Fruit fly (Drosophila melanogaster) whole organism, prepupa: Measurements from ENCODE around the gene CG7120.

Source experiments
- CG11294 ChIP-seq: fragments of 200-800 bp; sonication (Bioruptor generic); IDR thresholded peaks from 2 replicates; pipeline ENCODE4 v1.3.6; 2022; ENCODE audit warnings: missing biosample characterization, missing genetic modification characterization
- CG11762 ChIP-seq: fragments of 200-800 bp; sonication (Bioruptor generic); optimal IDR thresholded peaks from 3 replicates; lab custom pipeline; 2016; ENCODE audit warnings: missing biosample characterization, missing genetic modification characterization; ENCODE audit not compliant: insufficient read depth
- CG11902 ChIP-seq: fragments of 200-800 bp; sonication (Bioruptor generic); optimal IDR thresholded peaks from 3 replicates; lab custom pipeline; 2016; ENCODE audit warnings: missing biosample characterization, missing genetic modification characterization
- CG15336 ChIP-seq: fragments of 200-800 bp; sonication (Bioruptor generic); IDR thresholded peaks from 2 replicates; pipeline ENCODE4 v1.3.6; 2022; ENCODE audit warnings: missing biosample characterization, missing genetic modification characterization
- CG1621 ChIP-seq: fragments of 200-800 bp; sonication (Bioruptor generic); optimal IDR thresholded peaks from 3 replicates; lab custom pipeline; 2018; ENCODE audit warnings: missing biosample characterization, mild to moderate bottlenecking, missing genetic modification characterization
- CG16779 ChIP-seq: fragments of 200-800 bp; sonication (Bioruptor generic); optimal IDR thresholded peaks from 3 replicates; lab custom pipeline; 2017; ENCODE audit warnings: missing biosample characterization, mild to moderate bottlenecking, missing genetic modification characterization
- CG3032 ChIP-seq: fragments of 200-800 bp; optimal IDR thresholded peaks from 2 replicates; lab custom pipeline; 2019; ENCODE audit warnings: missing biosample characterization, mild to moderate bottlenecking, missing genetic modification characterization, moderate library complexity
- CG31627 ChIP-seq: fragments of 200-800 bp; sonication (Bioruptor generic); optimal IDR thresholded peaks from 3 replicates; lab custom pipeline; 2016; ENCODE audit warnings: missing biosample characterization, missing genetic modification characterization
- CG32006 ChIP-seq: fragments of 200-800 bp; sonication (Bioruptor generic); optimal IDR thresholded peaks from 3 replicates; lab custom pipeline; 2017; ENCODE audit warnings: missing biosample characterization, mild to moderate bottlenecking, missing genetic modification characterization
- CG34406 ChIP-seq: fragments of 200-800 bp; sonication (Bioruptor generic); optimal IDR thresholded peaks from 3 replicates; lab custom pipeline; 2016; ENCODE audit warnings: missing biosample characterization, missing genetic modification characterization
- CG3919 ChIP-seq: fragments of 200-800 bp; sonication (Bioruptor generic); optimal IDR thresholded peaks from 3 replicates; lab custom pipeline; 2016; ENCODE audit warnings: missing biosample characterization, missing genetic modification characterization
- CG4318 ChIP-seq: fragments of 200-800 bp; sonication (Bioruptor generic); optimal IDR thresholded peaks from 3 replicates; lab custom pipeline; 2017; ENCODE audit warnings: missing biosample characterization, mild to moderate bottlenecking, missing genetic modification characterization
- CG6163 ChIP-seq: fragments of 200-800 bp; sonication (Bioruptor generic); IDR thresholded peaks from 3 replicates; pipeline ENCODE4 v1.3.6; 2022; ENCODE audit warnings: missing biosample characterization, missing genetic modification characterization
- CG6792 ChIP-seq: fragments of 200-800 bp; sonication (Bioruptor generic); optimal IDR thresholded peaks from 3 replicates; lab custom pipeline; 2016; ENCODE audit warnings: missing biosample characterization, missing genetic modification characterization
- CG6808 ChIP-seq: fragments of 200-800 bp; sonication (Bioruptor generic); optimal IDR thresholded peaks from 3 replicates; lab custom pipeline; 2017; ENCODE audit warnings: missing biosample characterization, missing genetic modification characterization, mild to moderate bottlenecking, moderate library complexity, missing genetic modification reagents
- CG7368 ChIP-seq: fragments of 200-800 bp; sonication (Bioruptor generic); optimal IDR thresholded peaks from 3 replicates; lab custom pipeline; 2016; ENCODE audit warnings: missing biosample characterization, missing genetic modification characterization
- CG8119 ChIP-seq: fragments of 200-800 bp; sonication (Bioruptor generic); IDR thresholded peaks from 3 replicates; pipeline ENCODE4 v1.3.6; 2022; ENCODE audit warnings: missing biosample characterization, missing genetic modification characterization
- CG8319 ChIP-seq: fragments of 200-800 bp; sonication (Bioruptor generic); optimal IDR thresholded peaks from 3 replicates; lab custom pipeline; 2016; ENCODE audit warnings: missing biosample characterization, missing genetic modification characterization
- CG8632 ChIP-seq: fragments of 200-800 bp; sonication (Bioruptor generic); optimal IDR thresholded peaks from 3 replicates; lab custom pipeline; 2016; ENCODE audit warnings: missing biosample characterization, missing genetic modification characterization
- CG9139 ChIP-seq: fragments of 200-800 bp; sonication (Bioruptor generic); optimal IDR thresholded peaks from 3 replicates; lab custom pipeline; 2017; ENCODE audit warnings: missing biosample characterization, mild to moderate bottlenecking, missing genetic modification characterization
- Eip75B ChIP-seq: fragments of 200-800 bp; sonication (Bioruptor generic); optimal IDR thresholded peaks from 3 replicates; lab custom pipeline; 2016; ENCODE audit warnings: missing biosample characterization, missing genetic modification characterization
- Ets96B ChIP-seq: fragments of 200-800 bp; optimal IDR thresholded peaks from 2 replicates; lab custom pipeline; 2019; ENCODE audit warnings: missing biosample characterization, mild to moderate bottlenecking, missing genetic modification characterization, moderate library complexity
- Gug ChIP-seq: fragments of 200-800 bp; sonication (Bioruptor generic); IDR thresholded peaks from 2 replicates; pipeline ENCODE4 v1.3.6; 2022; ENCODE audit warnings: missing biosample characterization, missing genetic modification characterization
- Hr38 ChIP-seq: sonication (Bioruptor generic); optimal IDR thresholded peaks from 2 replicates; lab custom pipeline; 2016; ENCODE audit warnings: missing biosample characterization, missing genetic modification characterization
- Hr39 ChIP-seq: fragments of 200-800 bp; sonication (Bioruptor generic); optimal IDR thresholded peaks from 2 replicates; lab custom pipeline; 2016; ENCODE audit warnings: missing biosample characterization, missing genetic modification characterization
- Hr4 ChIP-seq: fragments of 200-800 bp; sonication (Bioruptor generic); optimal IDR thresholded peaks from 3 replicates; lab custom pipeline; 2016; ENCODE audit warnings: missing biosample characterization, missing genetic modification characterization
- Met ChIP-seq: fragments of 200-800 bp; sonication (Bioruptor generic); optimal IDR thresholded peaks from 3 replicates; lab custom pipeline; 2016; ENCODE audit warnings: missing biosample characterization, missing genetic modification characterization
- Smox ChIP-seq: fragments of 200-800 bp; sonication (Bioruptor generic); optimal IDR thresholded peaks from 3 replicates; lab custom pipeline; 2016; ENCODE audit warnings: missing biosample characterization, missing genetic modification characterization
- achi ChIP-seq: fragments of 200-800 bp; sonication (Bioruptor generic); optimal IDR thresholded peaks from 3 replicates; lab custom pipeline; 2016; ENCODE audit warnings: missing biosample characterization, missing genetic modification characterization
- acj6 ChIP-seq: fragments of 200-800 bp; sonication (Bioruptor generic); optimal IDR thresholded peaks from 3 replicates; lab custom pipeline; 2016; ENCODE audit warnings: missing biosample characterization, missing genetic modification characterization
- cyc ChIP-seq: fragments of 200-800 bp; sonication (Bioruptor generic); optimal IDR thresholded peaks from 3 replicates; lab custom pipeline; 2016; ENCODE audit warnings: missing biosample characterization, missing genetic modification characterization
- eg ChIP-seq: fragments of 200-800 bp; sonication (Bioruptor generic); IDR thresholded peaks from 3 replicates; pipeline ENCODE4 v1.3.6; 2022; ENCODE audit warnings: missing biosample characterization, missing genetic modification characterization
- esn ChIP-seq: fragments of 200-800 bp; sonication (Bioruptor generic); optimal IDR thresholded peaks from 2 replicates; lab custom pipeline; 2016; ENCODE audit warnings: missing biosample characterization, mild to moderate bottlenecking, missing genetic modification characterization, moderate library complexity
- fd59A ChIP-seq: fragments of 200-800 bp; sonication (Bioruptor generic); optimal IDR thresholded peaks from 2 replicates; lab custom pipeline; 2017; ENCODE audit warnings: missing biosample characterization, mild to moderate bottlenecking, missing genetic modification characterization, missing genetic modification reagents
- fd85E ChIP-seq: fragments of 200-800 bp; sonication (Bioruptor generic); optimal IDR thresholded peaks from 3 replicates; lab custom pipeline; 2016; ENCODE audit warnings: missing biosample characterization, missing genetic modification characterization
- fkh ChIP-seq: fragments of 200-800 bp; sonication (Bioruptor generic); optimal IDR thresholded peaks from 3 replicates; lab custom pipeline; 2017; ENCODE audit warnings: missing biosample characterization, mild to moderate bottlenecking, missing genetic modification characterization, moderate library complexity
- lz ChIP-seq: fragments of 200-800 bp; sonication (Bioruptor generic); optimal IDR thresholded peaks from 3 replicates; lab custom pipeline; 2016; ENCODE audit warnings: missing biosample characterization, missing genetic modification characterization
- spab ChIP-seq: fragments of 200-800 bp; sonication (Bioruptor generic); optimal IDR thresholded peaks from 2 replicates; lab custom pipeline; 2017; ENCODE audit warnings: missing biosample characterization, mild to moderate bottlenecking, missing genetic modification characterization, missing genetic modification reagents
- svp ChIP-seq: fragments of 200-800 bp; sonication (Bioruptor generic); peaks from one replicate; lab custom pipeline; 2016; ENCODE audit warnings: missing biosample characterization, missing genetic modification characterization

CG7120 gene

DNA sequence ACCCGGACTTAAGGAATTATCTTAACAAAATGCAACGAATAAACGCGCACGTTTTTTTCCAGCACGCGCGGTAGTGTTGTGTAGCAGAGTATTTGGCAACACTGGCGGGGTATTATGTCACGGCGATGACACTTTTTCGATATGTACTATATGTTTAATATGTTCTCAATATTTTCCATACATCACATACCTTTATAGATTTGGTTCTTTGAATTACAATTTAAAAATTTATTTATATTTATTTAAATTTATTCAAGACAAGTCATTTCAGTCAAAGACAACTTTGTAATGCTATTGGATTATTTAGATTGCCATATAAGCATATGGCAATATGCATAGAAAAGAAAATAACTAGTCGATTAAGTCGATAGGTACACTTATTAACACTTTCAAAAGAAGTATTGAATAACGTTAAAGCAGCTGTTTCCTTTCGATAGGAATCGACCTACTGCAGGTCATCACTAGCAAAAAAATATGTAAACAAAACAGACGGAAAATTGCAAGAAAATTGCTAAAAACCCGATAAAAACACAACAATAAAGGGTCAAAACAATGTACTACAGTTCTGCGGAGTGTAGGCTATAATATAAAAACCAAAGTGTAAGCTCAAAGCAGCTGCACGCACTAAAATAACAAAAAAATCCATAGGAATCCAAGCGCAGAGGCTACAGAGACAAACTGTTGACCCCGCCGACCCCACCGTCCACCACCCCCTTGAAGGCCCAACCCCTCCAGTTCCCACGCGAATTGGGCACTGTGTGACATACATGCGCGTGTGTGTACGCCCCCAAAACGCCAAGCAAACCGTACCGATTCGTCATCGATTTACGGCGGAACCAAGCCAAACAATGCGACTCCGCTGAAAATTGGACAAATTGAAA is 49.5 kb upstream of the CG7120 start, which contains the start of the genes CG7182 and GAPcenA (continued):
- TF ChIP-seq Hr4 (no peak), Hr39 (GFP tag; lab: Kevin White, UChicago) (peak; percentile 53), CG11762 (peak; percentile 64), CG11294 (peak; percentile 23; the same call in 1 of the 2 replicates), Gug (0 out of 2 replicates have a peak, but pooled peaks have one; percentile 9), svp (GFP tag; lab: Kevin White, UChicago) (peak; percentile 97), CG16779 (tag; lab: Kevin White, UChicago) (no peak), CG8319 (GFP tag; lab: Kevin White, UChicago) (peak; percentile 46), Ets96B (tag; lab: Kevin White, UChicago) (peak; percentile 78), CG3032 (peak; percentile 85), CG34406 (GFP tag; lab: Kevin White, UChicago) (peak; percentile 81)

- no peak for TF ChIP-seq CG8632 (GFP tag; lab: Kevin White, UChicago)
- peak; percentile 83 for TF ChIP-seq fkh (GFP tag; lab: Kevin White, UChicago)
- no peak for TF ChIP-seq achi (GFP tag; lab: Kevin White, UChicago)
Measured at dm6 chr3L:8347346-8347745, 48.5 kb upstream of the CG7120 start.

- TF ChIP-seq svp (GFP tag; lab: Kevin White, UChicago) (no peak), lz (GFP tag; lab: Kevin White, UChicago) (no peak), CG6792 (no peak), acj6 (GFP tag; lab: Kevin White, UChicago) (no peak), CG1621 (no peak), CG32006 (GFP tag; lab: Kevin White, UChicago) (no peak), esn (GFP tag; lab: Kevin White, UChicago) (no peak), CG3919 (GFP tag; lab: Kevin White, UChicago) (no peak), Ets96B (tag; lab: Kevin White, UChicago) (no peak), spab (no peak), CG31627 (GFP tag; lab: Kevin White, UChicago) (no peak), CG4318 (GFP tag; lab: Kevin White, UChicago) (no peak), Smox (GFP tag; lab: Kevin White, UChicago) (no peak), Met (GFP tag; lab: Kevin White, UChicago) (no peak), fd85E (GFP tag; lab: Kevin White, UChicago) (no peak), CG9139 (GFP tag; lab: Kevin White, UChicago) (no peak), cyc (GFP tag; lab: Kevin White, UChicago) (no peak)
Measured at dm6 chr3L:8356196-8356595, 39.6 kb upstream of the CG7120 start, which contains the start of gene Culd. Gene Culd (minus strand): TSS chr3L:8356296.

DNA sequence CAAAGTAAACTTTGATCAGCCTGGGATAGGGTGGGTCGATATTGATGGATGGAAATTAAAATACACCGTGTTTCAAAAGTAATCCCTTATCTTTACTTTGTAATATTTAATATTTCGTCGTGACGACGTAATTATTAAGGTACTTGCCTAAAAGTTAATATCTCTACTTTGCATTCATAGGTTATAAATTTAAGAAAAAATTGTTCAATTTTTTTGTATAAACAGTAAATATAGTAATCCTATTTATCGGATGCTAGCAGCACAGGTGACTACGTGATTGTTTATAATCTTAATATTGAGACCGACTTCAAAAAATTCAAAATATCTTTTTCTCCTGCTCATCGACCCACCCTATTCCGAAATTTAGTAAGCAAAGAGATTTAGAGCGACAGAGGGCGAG is 37.7 kb upstream of the CG7120 start:
- TF ChIP-seq Hr38 (GFP tag; lab: Kevin White, UChicago) (no peak), CG6808 (GFP tag; lab: Kevin White, UChicago) (peak; percentile 68), CG11902 (peak; percentile 4), CG8632 (GFP tag; lab: Kevin White, UChicago) (no peak), esn (GFP tag; lab: Kevin White, UChicago) (peak; percentile 62), cyc (GFP tag; lab: Kevin White, UChicago) (peak; percentile 36), Smox (GFP tag; lab: Kevin White, UChicago) (no peak), fd59A (GFP tag; lab: Kevin White, UChicago) (peak; percentile 32), CG11762 (peak; percentile 38), CG11294 (no peak), CG32006 (GFP tag; lab: Kevin White, UChicago) (no peak), CG6163 (GFP tag; lab: Robert Waterston, UW) (0 out of 3 replicates have a peak, but pooled peaks have one; percentile 37), Eip75B (GFP tag; lab: Kevin White, UChicago) (no peak), CG7368 (peak; percentile 24), svp (GFP tag; lab: Kevin White, UChicago) (peak; percentile 83), CG8119 (GFP tag; lab: Robert Waterston, UW) (peak; percentile 53; the same call in 1 of the 3 replicates), CG8319 (GFP tag; lab: Kevin White, UChicago) (peak; percentile 16), eg (GFP tag; lab: Robert Waterston, UW) (peak; percentile 52; the same call in 1 of the 3 replicates), CG15336 (GFP tag; lab: Robert Waterston, UW) (peak; percentile 60), spab (peak; percentile 48), Hr39 (GFP tag; lab: Kevin White, UChicago) (peak; percentile 22), CG16779 (tag; lab: Kevin White, UChicago) (peak; percentile 39), CG31627 (GFP tag; lab: Kevin White, UChicago) (peak; percentile 11)
